Fruit fly (Drosophila melanogaster) whole organism, embryonic: ENCODE measurements around the gene Miga.

Experiments
- Adf1 ChIP-seq: fragments of 200-800 bp; sonication (Bioruptor generic); IDR thresholded peaks from 2 replicates; pipeline ENCODE4 v1.3.6; 2022; ENCODE audit warnings: missing biosample characterization, missing genetic modification characterization
- Atf6 ChIP-seq: fragments of 200-800 bp; sonication (Bioruptor generic); IDR thresholded peaks from 2 replicates; pipeline ENCODE4 v1.3.6; 2022; ENCODE audit warnings: missing biosample characterization, missing genetic modification characterization
- BtbVII ChIP-seq: fragments of 200-800 bp; sonication (Bioruptor generic); optimal IDR thresholded peaks from 3 replicates; lab custom pipeline; 2017; ENCODE audit warnings: missing biosample characterization, mild to moderate bottlenecking, missing genetic modification characterization
- CG10431 ChIP-seq: fragments of 200-800 bp; sonication (Bioruptor generic); optimal IDR thresholded peaks from 3 replicates; lab custom pipeline; 2018; ENCODE audit warnings: missing biosample characterization, mild to moderate bottlenecking, missing genetic modification characterization
- CG10543 ChIP-seq: fragments of 200-800 bp; sonication (Bioruptor generic); optimal IDR thresholded peaks from 3 replicates; lab custom pipeline; 2017; ENCODE audit warnings: missing biosample characterization, mild to moderate bottlenecking, missing genetic modification characterization, moderate library complexity
- CG1233 ChIP-seq: fragments of 200-800 bp; sonication (Bioruptor generic); optimal IDR thresholded peaks from 4 replicates; lab custom pipeline; 2018; ENCODE audit warnings: missing biosample characterization, mild to moderate bottlenecking, missing genetic modification characterization
- CG1602 ChIP-seq: fragments of 200-800 bp; sonication (Bioruptor generic); optimal IDR thresholded peaks from 3 replicates; lab custom pipeline; 2016; ENCODE audit warnings: missing biosample characterization, missing genetic modification characterization
- CG16815 ChIP-seq: fragments of 200-800 bp; sonication (Bioruptor generic); optimal IDR thresholded peaks from 3 replicates; lab custom pipeline; 2017; ENCODE audit warnings: missing biosample characterization, mild to moderate bottlenecking, missing genetic modification characterization
- CG17328 ChIP-seq: fragments of 200-800 bp; sonication (Bioruptor generic); IDR thresholded peaks from 2 replicates; pipeline ENCODE4 v1.3.6; 2022; ENCODE audit warnings: missing biosample characterization, missing genetic modification characterization
- CG17612 ChIP-seq: fragments of 200-800 bp; sonication (Bioruptor generic); IDR thresholded peaks from 2 replicates; pipeline ENCODE4 v1.3.6; 2022; ENCODE audit warnings: missing biosample characterization, missing genetic modification characterization
- CG2875 ChIP-seq: fragments of 200-800 bp; sonication (Bioruptor generic); optimal IDR thresholded peaks from 2 replicates; lab custom pipeline; 2017; ENCODE audit warnings: missing biosample characterization, mild to moderate bottlenecking, missing genetic modification characterization, missing genetic modification reagents
- CG32532 ChIP-seq: fragments of 200-800 bp; sonication (Bioruptor generic); IDR thresholded peaks from 2 replicates; pipeline ENCODE4 v1.3.6; 2022; ENCODE audit warnings: missing biosample characterization, missing genetic modification characterization
- CG3281 ChIP-seq: fragments of 200-800 bp; sonication (Bioruptor generic); optimal IDR thresholded peaks from 3 replicates; lab custom pipeline; 2017; ENCODE audit warnings: missing biosample characterization, mild to moderate bottlenecking, missing genetic modification characterization
- CG34422 ChIP-seq: fragments of 200-800 bp; sonication (Bioruptor generic); IDR thresholded peaks from 3 replicates; pipeline ENCODE4 v1.3.6; 2022; ENCODE audit warnings: missing biosample characterization, missing genetic modification characterization
- CG4617 ChIP-seq: fragments of 200-800 bp; sonication (Bioruptor generic); optimal IDR thresholded peaks from 3 replicates; lab custom pipeline; 2016; ENCODE audit warnings: missing biosample characterization, missing genetic modification characterization, borderline replicate concordance
- CG6689 ChIP-seq: fragments of 200-800 bp; sonication (Bioruptor generic); IDR thresholded peaks from 2 replicates; pipeline ENCODE4 v1.3.6; 2022; ENCODE audit warnings: missing biosample characterization, missing genetic modification characterization
- CG7987 ChIP-seq: fragments of 200-800 bp; sonication (Bioruptor generic); optimal IDR thresholded peaks from 2 replicates; lab custom pipeline; 2018; ENCODE audit warnings: missing biosample characterization, mild to moderate bottlenecking, missing genetic modification characterization, moderate library complexity
- CG8478 ChIP-seq: fragments of >200 bp; optimal IDR thresholded peaks from 2 replicates; lab custom pipeline; 2018
- CG8924 ChIP-seq: fragments of 200-800 bp; optimal IDR thresholded peaks from 3 replicates; lab custom pipeline; 2019; ENCODE audit warnings: missing biosample characterization, mild to moderate bottlenecking, missing genetic modification characterization, moderate library complexity
- CG9437 ChIP-seq: fragments of 200-800 bp; sonication (Bioruptor generic); optimal IDR thresholded peaks from 2 replicates; lab custom pipeline; 2018; ENCODE audit warnings: missing biosample characterization, mild to moderate bottlenecking, missing genetic modification characterization
- CG9609 ChIP-seq: fragments of 200-800 bp; sonication (Bioruptor generic); optimal IDR thresholded peaks from 3 replicates; lab custom pipeline; 2016; ENCODE audit warnings: missing biosample characterization, missing genetic modification characterization
- Chrac-16 ChIP-seq: fragments of 200-800 bp; sonication (Bioruptor generic); optimal IDR thresholded peaks from 3 replicates; lab custom pipeline; 2016; ENCODE audit warnings: missing biosample characterization, missing genetic modification characterization
- CoRest ChIP-seq: fragments of 200-800 bp; sonication (Bioruptor generic); optimal IDR thresholded peaks from 3 replicates; lab custom pipeline; 2018; ENCODE audit warnings: missing biosample characterization, mild to moderate bottlenecking, missing genetic modification characterization, moderate library complexity
- E2f2 ChIP-seq: fragments of 200-800 bp; sonication (Bioruptor generic); IDR thresholded peaks from 2 replicates; pipeline ENCODE4 v1.3.6; 2022; ENCODE audit warnings: missing biosample characterization, missing genetic modification characterization
- H15 ChIP-seq: fragments of 200-800 bp; sonication (Bioruptor generic); IDR thresholded peaks from 3 replicates; pipeline ENCODE4 v1.3.6; 2022; ENCODE audit warnings: missing biosample characterization, missing genetic modification characterization
- Hand ChIP-seq: fragments of 200-800 bp; sonication (Bioruptor generic); optimal IDR thresholded peaks from 2 replicates; lab custom pipeline; 2017; ENCODE audit warnings: mild to moderate bottlenecking, missing biosample characterization, missing genetic modification reagents, missing genetic modification characterization
- Max ChIP-seq: fragments of 200-800 bp; sonication (Bioruptor generic); optimal IDR thresholded peaks from 2 replicates; lab custom pipeline; 2016; ENCODE audit warnings: missing biosample characterization, mild to moderate bottlenecking, missing genetic modification characterization
- Med ChIP-seq: fragments of 200-800 bp; sonication (Bioruptor generic); peaks from one replicate; lab custom pipeline; 2016; ENCODE audit warnings: missing biosample characterization, missing genetic modification characterization, mild to moderate bottlenecking, inconsistent platforms, moderate library complexity
- Meics ChIP-seq: fragments of 200-800 bp; sonication (Bioruptor generic); optimal IDR thresholded peaks from 2 replicates; lab custom pipeline; 2017; ENCODE audit warnings: missing biosample characterization, mild to moderate bottlenecking, missing genetic modification characterization
- Ptx1 ChIP-seq: fragments of 200-800 bp; sonication (Bioruptor generic); IDR thresholded peaks from 2 replicates; pipeline ENCODE4 v1.3.6; 2022; ENCODE audit warnings: missing biosample characterization, missing genetic modification characterization
- Xrp1 ChIP-seq: fragments of 200-800 bp; sonication (Bioruptor generic); IDR thresholded peaks from 2 replicates; pipeline ENCODE4 v1.3.6; 2022; ENCODE audit warnings: missing biosample characterization, missing genetic modification characterization
- ab ChIP-seq: fragments of 200-800 bp; sonication (Bioruptor generic); optimal IDR thresholded peaks from 2 replicates; lab custom pipeline; 2016; ENCODE audit warnings: missing biosample characterization, missing genetic modification characterization
- caup ChIP-seq: fragments of 200-800 bp; sonication (Bioruptor generic); optimal IDR thresholded peaks from 3 replicates; lab custom pipeline; 2017; ENCODE audit warnings: missing biosample characterization, mild to moderate bottlenecking, missing genetic modification characterization, moderate library complexity; ENCODE audit not compliant: severe bottlenecking
- chm ChIP-seq: fragments of 200-800 bp; sonication (Bioruptor generic); IDR thresholded peaks from 2 replicates; pipeline ENCODE4 v1.3.6; 2022; ENCODE audit warnings: missing biosample characterization, missing genetic modification characterization
- corto ChIP-seq: fragments of 200-800 bp; sonication (Bioruptor generic); optimal IDR thresholded peaks from 2 replicates; lab custom pipeline; 2016; ENCODE audit warnings: missing biosample characterization, mild to moderate bottlenecking, missing genetic modification characterization, moderate library complexity
- dimm ChIP-seq: fragments of 200-800 bp; sonication (Bioruptor generic); IDR thresholded peaks from 2 replicates; pipeline ENCODE4 v1.3.6; 2022; ENCODE audit warnings: missing biosample characterization, missing genetic modification characterization
- nerfin-1 ChIP-seq: fragments of 200-800 bp; sonication (Bioruptor generic); optimal IDR thresholded peaks from 3 replicates; lab custom pipeline; 2019; ENCODE audit warnings: missing biosample characterization, mild to moderate bottlenecking, missing genetic modification characterization, moderate library complexity
- onecut ChIP-seq: fragments of 200-800 bp; sonication (Bioruptor generic); IDR thresholded peaks from 2 replicates; pipeline ENCODE4 v1.3.6; 2022; ENCODE audit warnings: missing biosample characterization, missing genetic modification characterization
- pan ChIP-seq, 4 experiments: fragments of >200 bp in 3 of 4; fragments of 200-800 bp in 1 of 4; sonication (Bioruptor generic) in 1 of 4; optimal IDR thresholded peaks in 3 of 4; IDR thresholded peaks in 1 of 4; 2 replicates each; pipeline versions ENCODE4 v1.3.6 to Lab custom; 2017 to 2022; ENCODE audit warnings: missing biosample characterization in 2 of 4, missing genetic modification characterization in 2 of 4, mixed read lengths in 1 of 4
- prd ChIP-seq, 3 experiments: fragments of >200 bp in 2 of 3; fragments of 200-800 bp in 1 of 3; sonication (Bioruptor generic) in 1 of 3; optimal IDR thresholded peaks in 2 of 3; IDR thresholded peaks in 1 of 3; 2 replicates in 2 of 3; 3 replicates in 1 of 3; pipeline versions ENCODE4 v1.3.6 to Lab custom; 2017 to 2022; ENCODE audit warnings: missing biosample characterization in 1 of 3, missing genetic modification characterization in 1 of 3
- row ChIP-seq: fragments of 200-800 bp; sonication (Bioruptor generic); IDR thresholded peaks from 3 replicates; pipeline ENCODE4 v1.3.6; 2022; ENCODE audit warnings: missing biosample characterization, missing genetic modification characterization
- sc ChIP-seq, 3 experiments: fragments of >200 bp in 2 of 3; fragments of 200-800 bp in 1 of 3; sonication (Bioruptor generic) in 1 of 3; optimal IDR thresholded peaks; 2 replicates in 2 of 3; 3 replicates in 1 of 3; lab custom pipeline; 2017; ENCODE audit warnings: mild to moderate bottlenecking in 1 of 3, missing biosample characterization in 1 of 3, missing genetic modification characterization in 1 of 3, missing genetic modification reagents in 1 of 3
- so ChIP-seq: fragments of 200-800 bp; sonication (Bioruptor generic); IDR thresholded peaks from 3 replicates; pipeline ENCODE4 v1.3.6; 2022; ENCODE audit warnings: missing biosample characterization, missing genetic modification characterization
- sob ChIP-seq: fragments of 200-800 bp; sonication (Bioruptor generic); IDR thresholded peaks from 2 replicates; pipeline ENCODE4 v1.3.6; 2022; ENCODE audit warnings: missing biosample characterization, missing genetic modification characterization
- stwl ChIP-seq: fragments of 200-800 bp; sonication (Bioruptor generic); optimal IDR thresholded peaks from 3 replicates; lab custom pipeline; 2018; ENCODE audit warnings: missing biosample characterization, mild to moderate bottlenecking, missing genetic modification characterization, moderate library complexity
- toy ChIP-seq: fragments of 200-800 bp; sonication (Bioruptor generic); IDR thresholded peaks from 2 replicates; pipeline ENCODE4 v1.3.6; 2022; ENCODE audit warnings: missing biosample characterization, missing genetic modification characterization
- vvl ChIP-seq: fragments of 200-800 bp; sonication (Bioruptor generic); IDR thresholded peaks from 2 replicates; pipeline ENCODE4 v1.3.6; 2022; ENCODE audit warnings: missing biosample characterization, missing genetic modification characterization
- wek ChIP-seq: fragments of 200-800 bp; sonication (Bioruptor generic); optimal IDR thresholded peaks from 3 replicates; lab custom pipeline; 2018; ENCODE audit warnings: missing biosample characterization, mild to moderate bottlenecking, missing genetic modification characterization, moderate library complexity
- zfh1 ChIP-seq: fragments of 200-800 bp; sonication (Bioruptor generic); IDR thresholded peaks from 3 replicates; pipeline ENCODE4 v1.3.6; 2022; ENCODE audit warnings: missing biosample characterization, missing genetic modification characterization

Gene Miga

dm6 chrX:8409793-8410192 is 27.8 kb downstream of the Miga start (continued):
- TF ChIP-seq corto (GFP tag; lab: Kevin White, UChicago), result peak; percentile 78
- peak; percentile 74 for TF ChIP-seq Xrp1 (GFP tag; lab: Robert Waterston, UW)
- TF ChIP-seq CG17612 (GFP tag; lab: Robert Waterston, UW), result peak; percentile 25; the same call in 1 of the 2 replicates
- TF ChIP-seq zfh1 (GFP tag; lab: Robert Waterston, UW), result peak; percentile 49; the same call in 1 of the 3 replicates
- TF ChIP-seq dimm (GFP tag; lab: Robert Waterston, UW), result no peak
- no peak for TF ChIP-seq CG1602 (GFP tag; lab: Kevin White, UChicago)
- peak; percentile 72 for TF ChIP-seq caup (GFP tag; lab: Kevin White, UChicago)
- TF ChIP-seq so (GFP tag; lab: Robert Waterston, UW), result peak; percentile 90; the same call in 2 of the 3 replicates
- no peak for TF ChIP-seq ab
- TF ChIP-seq CG2875 (GFP tag; lab: Kevin White, UChicago), result no peak
- TF ChIP-seq Atf6 (GFP tag; lab: Robert Waterston, UW), result peak; percentile 97
- TF ChIP-seq CG34422, result peak; percentile 78; the same call in 1 of the 3 replicates
- TF ChIP-seq Hand (GFP tag; lab: Kevin White, UChicago), result peak; percentile 90
- TF ChIP-seq stwl (tag; lab: Kevin White, UChicago), result no peak
- TF ChIP-seq vvl (GFP tag; lab: Robert Waterston, UW), result peak; percentile 85
- peak; percentile 47 for TF ChIP-seq E2f2
- peak; percentile 83 for TF ChIP-seq CG3281 (GFP tag; lab: Kevin White, UChicago)
- peak; percentile 91 for TF ChIP-seq onecut
- peak; percentile 63; the same call in 1 of the 2 replicates for TF ChIP-seq CG17328 (GFP tag; lab: Robert Waterston, UW)
- TF ChIP-seq CG32532 (GFP tag; lab: Robert Waterston, UW), result peak; percentile 84
- TF ChIP-seq CG7987 (GFP tag; lab: Kevin White, UChicago), result peak; percentile 68
- TF ChIP-seq Adf1 (GFP tag; lab: Robert Waterston, UW), result peak; percentile 93
- TF ChIP-seq CG9437 (GFP tag; lab: Kevin White, UChicago), result no peak
- peak; percentile 85 for TF ChIP-seq sob
- 0 out of 3 replicates have a peak, but pooled peaks have one; percentile 51 for TF ChIP-seq H15 (GFP tag; lab: Robert Waterston, UW)
- TF ChIP-seq Chrac-16 (GFP tag; lab: Kevin White, UChicago), result no peak
- TF ChIP-seq CoRest, result no peak
- no peak for TF ChIP-seq CG9609 (GFP tag; lab: Kevin White, UChicago)
- TF ChIP-seq CG16815 (GFP tag; lab: Kevin White, UChicago), result no peak
- TF ChIP-seq CG10543 (GFP tag; lab: Kevin White, UChicago), result peak; percentile 94
- no peak for TF ChIP-seq CG6689 (GFP tag; lab: Robert Waterston, UW)
- TF ChIP-seq Meics, result peak; percentile 57
- peak; percentile 84 for TF ChIP-seq CG8478 (lab: Kevin White, UChicago)
- peak; percentile 70 for TF ChIP-seq CG8924
- peak; percentile 44 for TF ChIP-seq nerfin-1 (tag; lab: Kevin White, UChicago)
- TF ChIP-seq chm (GFP tag; lab: Robert Waterston, UW), result peak; percentile 97
- TF ChIP-seq row (GFP tag; lab: Robert Waterston, UW), result peak; percentile 22; the same call in 1 of the 3 replicates
- TF ChIP-seq Med (GFP tag; lab: Kevin White, UChicago), result peak; percentile 90
- TF ChIP-seq Max (GFP tag; lab: Kevin White, UChicago), result no peak
- no peak for TF ChIP-seq CG1233 (GFP tag; lab: Kevin White, UChicago)
- peak; percentile 74 for TF ChIP-seq BtbVII
- peak; percentile 61 for TF ChIP-seq wek (GFP tag; lab: Kevin White, UChicago)
- no peak for TF ChIP-seq CG4617 (GFP tag; lab: Kevin White, UChicago)
- peak; percentile 63 for TF ChIP-seq CG10431
- TF ChIP-seq Ptx1 (GFP tag; lab: Robert Waterston, UW), result no peak
- TF ChIP-seq prd (optimal IDR thresholded peaks at IDR 0.05; lab: Kevin White, UChicago), result no peak
- peak; percentile 36; the same call in 1 of the 3 replicates for TF ChIP-seq prd (GFP tag; IDR thresholded peaks at IDR 0.05; lab: Robert Waterston, UW)
- no peak for TF ChIP-seq pan (optimal IDR thresholded peaks at IDR 0.05; lab: Kevin White, UChicago)
- peak in 1 of 2 experiments; percentile 69 for TF ChIP-seq pan (GFP tag; optimal IDR thresholded peaks at IDR 0.05 in 1 of 2, IDR thresholded peaks at IDR 0.05 in 1 of 2)
- TF ChIP-seq sc (optimal IDR thresholded peaks at IDR 0.05; lab: Kevin White, UChicago), result no peak
- TF ChIP-seq sc (GFP tag; optimal IDR thresholded peaks at IDR 0.05; lab: Kevin White, UChicago), result no peak
- TF ChIP-seq toy, result peak; percentile 92
